Worm (Caenorhabditis elegans) whole organism, early embryonic: ENCODE measurements around the gene cha-1.

Source experiments
- B0310.2 ChIP-seq: sonication (generic microtip); optimal IDR thresholded peaks from 2 replicates; lab custom pipeline; 2016; ENCODE audit warnings: mild to moderate bottlenecking, missing genetic modification characterization, missing compliant biosample characterization
- F13C5.2 ChIP-seq: sonication (generic microtip); optimal IDR thresholded peaks from 2 replicates; lab custom pipeline; 2017; ENCODE audit warnings: mild to moderate bottlenecking, missing genetic modification characterization, inconsistent platforms, missing compliant biosample characterization
- ama-1 ChIP-seq: fragments of 150-350 bp; optimal IDR thresholded peaks from 2 replicates; lab custom pipeline; 2014
- ceh-13 ChIP-seq: fragments of 200-800 bp; sonication (Bioruptor generic); optimal IDR thresholded peaks from 2 replicates; lab custom pipeline; 2018; ENCODE audit warnings: mild to moderate bottlenecking, missing genetic modification characterization, missing compliant biosample characterization
- ets-7 ChIP-seq: sonication (generic microtip); optimal IDR thresholded peaks from 2 replicates; lab custom pipeline; 2016; ENCODE audit warnings: missing genotype, missing genetic modification characterization, missing compliant biosample characterization
- flt-1 ChIP-seq: fragments of 200-800 bp; sonication (Bioruptor generic); IDR thresholded peaks from 2 replicates; pipeline ENCODE4 v1.3.6; 2022; ENCODE audit warnings: missing genetic modification characterization, missing compliant biosample characterization
- hmbx-1 ChIP-seq: sonication (generic microtip); optimal IDR thresholded peaks from 2 replicates; lab custom pipeline; 2016; ENCODE audit warnings: mild to moderate bottlenecking, missing genetic modification characterization, missing compliant biosample characterization
- hnd-1 ChIP-seq: sonication (generic microtip); optimal IDR thresholded peaks from 2 replicates; lab custom pipeline; 2016; ENCODE audit warnings: missing genetic modification characterization, missing compliant biosample characterization
- pes-1 ChIP-seq: fragments of 200-800 bp; sonication (Bioruptor generic); IDR thresholded peaks from 2 replicates; pipeline ENCODE4 v1.3.6; 2022; ENCODE audit warnings: missing genetic modification reagents, missing genetic modification characterization, missing compliant biosample characterization
- scrt-1 ChIP-seq: fragments of 200-800 bp; sonication (Bioruptor generic); IDR thresholded peaks from 2 replicates; pipeline ENCODE4 v1.3.6; 2022; ENCODE audit warnings: missing genetic modification characterization, missing compliant biosample characterization
- sea-1 ChIP-seq: fragments of 200-800 bp; sonication (Bioruptor generic); conservative IDR thresholded peaks from 2 replicates; pipeline ENCODE4 v1.3.6; 2022; ENCODE audit warnings: missing genetic modification characterization, missing compliant biosample characterization
- tbx-11 ChIP-seq: fragments of 200-800 bp; sonication (Bioruptor generic); IDR thresholded peaks from 2 replicates; pipeline ENCODE4 v1.3.6; 2022; ENCODE audit warnings: missing genetic modification characterization, missing compliant biosample characterization
- tbx-37 ChIP-seq: fragments of 200-800 bp; sonication (Bioruptor generic); conservative IDR thresholded peaks from 2 replicates; pipeline ENCODE4 v1.3.6; 2022; ENCODE audit warnings: missing genetic modification reagents, missing genetic modification characterization, missing compliant biosample characterization
- tra-4 ChIP-seq: sonication (generic microtip); optimal IDR thresholded peaks from 2 replicates; lab custom pipeline; 2017; ENCODE audit warnings: missing genetic modification characterization, missing compliant biosample characterization

DNA sequence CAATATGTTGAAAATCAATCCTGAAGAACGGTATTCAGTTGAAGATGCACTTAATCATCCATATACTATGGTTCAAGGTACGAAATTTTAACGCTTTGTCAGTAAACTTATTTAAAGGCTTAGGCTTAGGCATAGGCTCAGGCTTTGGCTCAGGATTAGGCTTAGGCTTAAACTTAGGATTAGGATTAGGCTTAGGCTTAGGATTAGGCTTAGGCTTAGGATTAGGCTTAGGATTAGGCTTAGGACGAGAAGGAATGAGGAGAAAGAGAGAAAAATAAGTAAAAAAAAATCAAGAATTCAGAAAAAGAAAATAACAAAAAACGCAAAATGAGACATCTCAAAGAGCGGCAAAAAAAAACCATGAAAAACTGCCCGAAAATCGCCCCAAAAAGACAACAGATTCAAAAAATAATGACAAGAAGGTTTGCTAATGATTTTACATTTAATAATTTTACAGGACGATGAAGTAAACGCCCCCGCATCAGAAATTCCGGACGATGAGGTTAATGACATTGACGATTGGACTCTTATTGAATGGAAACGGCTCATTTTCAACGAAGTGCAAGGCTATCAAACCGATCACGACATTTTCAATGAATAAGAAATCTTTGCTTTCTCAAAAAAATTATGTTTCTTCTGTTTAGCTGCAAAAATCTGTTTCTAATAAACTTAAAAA is 15.8 kb downstream of the cha-1 start:
- no peak for TF ChIP-seq ama-1 (lab: Kevin White, UChicago)
- TF ChIP-seq flt-1 (GFP tag; lab: Robert Waterston, UW), result no peak
- TF ChIP-seq hmbx-1, result no peak
- no peak for TF ChIP-seq ceh-13 (GFP tag; lab: Kevin White, UChicago)
- no peak for TF ChIP-seq tbx-11
- TF ChIP-seq sea-1 (GFP tag; lab: Robert Waterston, UW), result no peak
- no peak for TF ChIP-seq tbx-37 (GFP tag; lab: Robert Waterston, UW)
- no peak for TF ChIP-seq tra-4 (tag; lab: Kevin White, UChicago)
- no peak for TF ChIP-seq hnd-1 (tag; lab: Kevin White, UChicago)
- TF ChIP-seq pes-1 (GFP tag; lab: Robert Waterston, UW), result no peak
- TF ChIP-seq ets-7 (tag; lab: Kevin White, UChicago), result no peak
- no peak for TF ChIP-seq scrt-1 (GFP tag; lab: Robert Waterston, UW)
- TF ChIP-seq B0310.2 (tag; lab: Kevin White, UChicago), result no peak
- no peak for TF ChIP-seq F13C5.2 (tag; lab: Kevin White, UChicago)
